Worm (Caenorhabditis elegans) whole organism, L1 larva: Measurements from ENCODE around the gene ccdc-55.

Source experiments
- C16A3.4 ChIP-seq: fragments of 150-350 bp; optimal IDR thresholded peaks from 2 replicates; lab custom pipeline; 2014; ENCODE audit warnings: missing biosample characterization, missing genetic modification characterization
- C34B4.2 ChIP-seq: sonication (generic microtip); optimal IDR thresholded peaks from 2 replicates; lab custom pipeline; 2017; ENCODE audit warnings: mild to moderate bottlenecking, missing genetic modification characterization, missing compliant biosample characterization
- F16B12.6 ChIP-seq: fragments of 150-350 bp; optimal IDR thresholded peaks from 2 replicates; lab custom pipeline; 2014; ENCODE audit warnings: missing biosample characterization, missing genetic modification characterization
- Y116A8C.19 ChIP-seq: sonication (generic microtip); optimal IDR thresholded peaks from 2 replicates; lab custom pipeline; 2016; ENCODE audit warnings: missing compliant biosample characterization, missing genetic modification characterization, borderline replicate concordance
- aha-1 ChIP-seq: fragments of 150-350 bp; optimal IDR thresholded peaks from 2 replicates; lab custom pipeline; 2014; ENCODE audit warnings: missing biosample characterization, missing genetic modification characterization
- blmp-1 ChIP-seq: fragments of 150-350 bp; optimal IDR thresholded peaks from 2 replicates; lab custom pipeline; 2014; ENCODE audit warnings: missing biosample characterization, missing genetic modification characterization
- ceh-8 ChIP-seq: fragments of 200-800 bp; sonication (Bioruptor generic); optimal IDR thresholded peaks from 2 replicates; lab custom pipeline; 2018; ENCODE audit warnings: mild to moderate bottlenecking, missing genetic modification characterization, moderate library complexity, missing compliant biosample characterization
- ceh-82 ChIP-seq, 3 experiments: fragments of 150-350 bp in 1 of 3; sonication (generic microtip) in 2 of 3; optimal IDR thresholded peaks; 2 replicates each; lab custom pipeline; 2014 to 2017; ENCODE audit warnings: missing biosample characterization in 3 of 3, missing genetic modification characterization in 3 of 3
- ceh-88 ChIP-seq: fragments of 200-800 bp; sonication (Bioruptor generic); IDR thresholded peaks from 2 replicates; pipeline ENCODE4 v1.3.6; 2022; ENCODE audit warnings: missing genetic modification characterization, missing compliant biosample characterization
- ceh-90 ChIP-seq: sonication (generic microtip); optimal IDR thresholded peaks from 2 replicates; lab custom pipeline; 2016; ENCODE audit warnings: missing genetic modification characterization, missing compliant biosample characterization
- dpl-1 ChIP-seq, 3 experiments: fragments of 150-350 bp in 2 of 3; sonication (generic microtip) in 1 of 3; optimal IDR thresholded peaks; 2 replicates each; lab custom pipeline; 2014 to 2017; ENCODE audit warnings: missing biosample characterization in 3 of 3, missing genetic modification characterization in 3 of 3, missing genetic modification reagents in 3 of 3
- dsc-1 ChIP-seq: sonication (generic microtip); optimal IDR thresholded peaks from 2 replicates; lab custom pipeline; 2016; ENCODE audit warnings: mild to moderate bottlenecking, missing genetic modification characterization, missing compliant biosample characterization
- efl-1 ChIP-seq, 4 experiments: fragments of 150-350 bp; optimal IDR thresholded peaks in 3 of 4; peaks in 1 of 4; 1 replicate in 1 of 4; 2 replicates in 3 of 4; lab custom pipeline; 2014; ENCODE audit warnings: missing biosample characterization in 2 of 4, missing genetic modification characterization in 2 of 4, missing genetic modification reagents in 2 of 4
- efl-3 ChIP-seq: fragments of 200-800 bp; sonication (Bioruptor generic); optimal IDR thresholded peaks from 2 replicates; lab custom pipeline; 2018; ENCODE audit warnings: mild to moderate bottlenecking, missing genetic modification characterization, missing compliant biosample characterization
- egl-27 ChIP-seq, 2 experiments: fragments of 150-350 bp in 1 of 2; sonication (generic microtip); optimal IDR thresholded peaks; 3 replicates each; lab custom pipeline; 2017 to 2018; ENCODE audit warnings: missing biosample characterization in 2 of 2, missing genetic modification characterization in 2 of 2, missing genetic modification reagents in 2 of 2
- elt-2 ChIP-seq: sonication (generic microtip); optimal IDR thresholded peaks from 2 replicates; lab custom pipeline; 2016; ENCODE audit warnings: missing genetic modification characterization, mild to moderate bottlenecking, inconsistent platforms, missing compliant biosample characterization, missing genetic modification reagents
- elt-3 ChIP-seq, 6 experiments: fragments of 150-350 bp in 1 of 6; sonication (generic microtip); optimal IDR thresholded peaks; 2 replicates each; lab custom pipeline; 2017 to 2018; ENCODE audit warnings: missing biosample characterization in 6 of 6, missing genetic modification characterization in 6 of 6, inconsistent platforms in 1 of 6
- ets-5 ChIP-seq: fragments of 200-800 bp; sonication (Bioruptor generic); IDR thresholded peaks from 2 replicates; pipeline ENCODE4 v1.3.6; 2022; ENCODE audit warnings: missing genetic modification characterization, missing compliant biosample characterization
- fkh-10 ChIP-seq: sonication (generic microtip); optimal IDR thresholded peaks from 2 replicates; lab custom pipeline; 2017; ENCODE audit warnings: missing biosample characterization, missing genetic modification reagents, missing genetic modification characterization
- fkh-8 ChIP-seq: sonication (generic microtip); optimal IDR thresholded peaks from 2 replicates; lab custom pipeline; 2016; ENCODE audit warnings: mild to moderate bottlenecking, missing genetic modification characterization, missing compliant biosample characterization
- grh-1 ChIP-seq: fragments of 200-800 bp; sonication (Bioruptor generic); IDR thresholded peaks from 2 replicates; pipeline ENCODE4 v1.3.6; 2022; ENCODE audit warnings: missing genetic modification reagents, missing genetic modification characterization, missing compliant biosample characterization
- hlh-17 ChIP-seq: fragments of 200-800 bp; sonication (Bioruptor generic); optimal IDR thresholded peaks from 2 replicates; lab custom pipeline; 2018; ENCODE audit warnings: missing genetic modification characterization, mild to moderate bottlenecking, missing compliant biosample characterization, moderate library complexity, borderline replicate concordance
- hlh-4 ChIP-seq: sonication (generic microtip); optimal IDR thresholded peaks from 2 replicates; lab custom pipeline; 2016; ENCODE audit warnings: mild to moderate bottlenecking, missing genetic modification characterization, missing compliant biosample characterization
- isw-1 ChIP-seq: fragments of 200-800 bp; sonication (Bioruptor generic); IDR thresholded peaks from 2 replicates; pipeline ENCODE4 v1.3.6; 2022; ENCODE audit warnings: missing genetic modification characterization, missing compliant biosample characterization
- lin-13 ChIP-seq: fragments of 150-350 bp; optimal IDR thresholded peaks from 2 replicates; lab custom pipeline; 2014; ENCODE audit warnings: missing biosample characterization, missing genetic modification reagents, missing genetic modification characterization
- lir-3 ChIP-seq: sonication (generic microtip); optimal IDR thresholded peaks from 2 replicates; lab custom pipeline; 2016; ENCODE audit warnings: mild to moderate bottlenecking, missing genetic modification characterization, moderate library complexity, missing compliant biosample characterization; ENCODE audit not compliant: poor library complexity
- mdl-1 ChIP-seq, 2 experiments: fragments of 150-350 bp; optimal IDR thresholded peaks; 2 replicates each; lab custom pipeline; 2014 to 2017; ENCODE audit warnings: missing biosample characterization in 2 of 2, missing genetic modification characterization in 2 of 2, inconsistent platforms in 1 of 2
- mef-2 ChIP-seq: fragments of 150-350 bp; optimal IDR thresholded peaks from 2 replicates; lab custom pipeline; 2014; ENCODE audit warnings: missing biosample characterization, missing genetic modification characterization
- mep-1 ChIP-seq: fragments of 150-350 bp; optimal IDR thresholded peaks from 2 replicates; lab custom pipeline; 2014; ENCODE audit warnings: missing biosample characterization, missing genetic modification characterization
- nhr-12 ChIP-seq: sonication (generic microtip); optimal IDR thresholded peaks from 2 replicates; lab custom pipeline; 2017; ENCODE audit warnings: missing biosample characterization, missing genetic modification characterization
- nhr-19 ChIP-seq: fragments of 200-800 bp; sonication (Bioruptor generic); conservative IDR thresholded peaks from 2 replicates; pipeline ENCODE4 v1.3.6; 2022; ENCODE audit warnings: missing genetic modification characterization, missing compliant biosample characterization
- nhr-237 ChIP-seq: fragments of 150-350 bp; optimal IDR thresholded peaks from 2 replicates; lab custom pipeline; 2014; ENCODE audit warnings: missing biosample characterization, missing genetic modification characterization
- nhr-47 ChIP-seq: sonication (generic microtip); optimal IDR thresholded peaks from 2 replicates; lab custom pipeline; 2016; ENCODE audit warnings: mild to moderate bottlenecking, missing genetic modification characterization, moderate library complexity, missing compliant biosample characterization
- nhr-71 ChIP-seq: sonication (generic microtip); optimal IDR thresholded peaks from 2 replicates; lab custom pipeline; 2016; ENCODE audit warnings: mild to moderate bottlenecking, missing genetic modification characterization, moderate library complexity, missing compliant biosample characterization
- nhr-76 ChIP-seq: sonication (generic microtip); optimal IDR thresholded peaks from 2 replicates; lab custom pipeline; 2017; ENCODE audit warnings: missing biosample characterization, missing genetic modification characterization
- nhr-77 ChIP-seq: fragments of 150-350 bp; optimal IDR thresholded peaks from 2 replicates; lab custom pipeline; 2014; ENCODE audit warnings: missing biosample characterization, missing genetic modification characterization
- nhr-90 ChIP-seq: sonication (generic microtip); optimal IDR thresholded peaks from 2 replicates; lab custom pipeline; 2016; ENCODE audit warnings: mild to moderate bottlenecking, missing genetic modification characterization, missing compliant biosample characterization; ENCODE audit not compliant: poor library complexity
- pag-3 ChIP-seq: sonication (generic microtip); optimal IDR thresholded peaks from 2 replicates; lab custom pipeline; 2017; ENCODE audit warnings: missing genetic modification characterization, mild to moderate bottlenecking, missing compliant biosample characterization, antibody characterized with exemption, borderline replicate concordance; ENCODE audit not compliant: insufficient read depth
- pax-3 ChIP-seq: fragments of 200-800 bp; sonication (Bioruptor generic); optimal IDR thresholded peaks from 2 replicates; lab custom pipeline; 2018; ENCODE audit warnings: mild to moderate bottlenecking, missing genetic modification characterization, moderate library complexity, missing compliant biosample characterization
- pqm-1 ChIP-seq: sonication (generic microtip); optimal IDR thresholded peaks from 3 replicates; lab custom pipeline; 2017; ENCODE audit warnings: missing biosample characterization, missing genetic modification characterization
- skn-1 ChIP-seq: fragments of 150-350 bp; optimal IDR thresholded peaks from 2 replicates; lab custom pipeline; 2014; ENCODE audit warnings: missing biosample characterization, missing genetic modification characterization
- sox-4 ChIP-seq: sonication (generic microtip); optimal IDR thresholded peaks from 2 replicates; lab custom pipeline; 2016; ENCODE audit warnings: missing genetic modification characterization, missing compliant biosample characterization
- swsn-7 ChIP-seq: sonication (generic microtip); optimal IDR thresholded peaks from 2 replicates; lab custom pipeline; 2016; ENCODE audit warnings: missing genetic modification characterization, missing compliant biosample characterization
- tbx-2 ChIP-seq: sonication (generic microtip); optimal IDR thresholded peaks from 2 replicates; lab custom pipeline; 2016; ENCODE audit warnings: missing genetic modification characterization, missing compliant biosample characterization
- tlp-1 ChIP-seq: fragments of 150-350 bp; optimal IDR thresholded peaks from 2 replicates; lab custom pipeline; 2014; ENCODE audit warnings: missing biosample characterization, missing genetic modification characterization
- unc-130 ChIP-seq: fragments of 150-350 bp; optimal IDR thresholded peaks from 2 replicates; lab custom pipeline; 2017; ENCODE audit warnings: missing biosample characterization, missing genetic modification characterization, inconsistent platforms
- unc-30 ChIP-seq: sonication (generic microtip); optimal IDR thresholded peaks from 2 replicates; lab custom pipeline; 2017; ENCODE audit warnings: missing biosample characterization, missing genetic modification characterization
- vab-15 ChIP-seq: sonication (generic microtip); optimal IDR thresholded peaks from 2 replicates; lab custom pipeline; 2017; ENCODE audit warnings: missing genotype, mild to moderate bottlenecking, missing genetic modification characterization, missing compliant biosample characterization
- zag-1 ChIP-seq: fragments of 150-350 bp; optimal IDR thresholded peaks from 2 replicates; lab custom pipeline; 2014; ENCODE audit warnings: missing biosample characterization, missing genetic modification characterization
- ztf-11 ChIP-seq, 2 experiments: sonication (generic microtip); optimal IDR thresholded peaks; 2 replicates each; lab custom pipeline; 2016 to 2017; ENCODE audit warnings: missing genetic modification characterization in 2 of 2, missing biosample characterization in 1 of 2, missing compliant biosample characterization in 1 of 2
- ztf-4 ChIP-seq: fragments of 150-350 bp; optimal IDR thresholded peaks from 2 replicates; lab custom pipeline; 2014; ENCODE audit warnings: missing biosample characterization, missing genetic modification characterization

ccdc-55 gene

ce11 chrIII:4196301-4196987 lies 27.9 kb upstream of the ccdc-55 start (continued):
- TF ChIP-seq nhr-12 (no peak), mep-1 (tag; lab: Kevin White, UChicago) (peak; percentile 56), tlp-1 (tag; lab: Kevin White, UChicago) (no peak), ceh-82 (tag; optimal IDR thresholded peaks at IDR 0.05; lab: Kevin White, UChicago) (peak; percentile 18 to 85 (median 30)), C34B4.2 (no peak), unc-30 (no peak), nhr-237 (tag; lab: Kevin White, UChicago) (no peak), elt-2 (tag; lab: Kevin White, UChicago) (no peak), ztf-4 (tag; lab: Kevin White, UChicago) (no peak), Y116A8C.19 (tag; lab: Kevin White, UChicago) (no peak), nhr-19 (GFP tag; lab: Robert Waterston, UW) (peak; percentile 56), pag-3 (tag; lab: Kevin White, UChicago) (no peak), unc-130 (tag; lab: Kevin White, UChicago) (no peak), fkh-8 (tag; lab: Kevin White, UChicago) (peak; percentile 85), ceh-8 (GFP tag; lab: Kevin White, UChicago) (no peak), vab-15 (tag; lab: Kevin White, UChicago) (no peak), nhr-90 (tag; lab: Kevin White, UChicago) (peak; percentile 19), ets-5 (GFP tag; lab: Robert Waterston, UW) (no peak), C16A3.4 (tag; lab: Kevin White, UChicago) (peak; percentile 21), hlh-4 (no peak), dpl-1 (GFP tag; optimal IDR thresholded peaks at IDR 0.05; lab: Kevin White, UChicago) (peak; percentile 47 to 71 (median 47)), dsc-1 (tag; lab: Kevin White, UChicago) (peak; percentile 40), mdl-1 (tag; optimal IDR thresholded peaks at IDR 0.05; lab: Kevin White, UChicago) (peak; percentile 63 to 90), nhr-47 (tag; lab: Kevin White, UChicago) (peak; percentile 66), nhr-77 (tag; lab: Kevin White, UChicago) (peak; percentile 2), ztf-11 (tag; optimal IDR thresholded peaks at IDR 0.05; lab: Kevin White, UChicago) (peak in 1 of 2 experiments; percentile 58), sox-4 (tag; lab: Kevin White, UChicago) (peak; percentile 15), tbx-2 (tag; lab: Kevin White, UChicago) (peak; percentile 65), blmp-1 (tag; lab: Kevin White, UChicago) (no peak), elt-3 (tag; optimal IDR thresholded peaks at IDR 0.05; lab: Kevin White, UChicago) (no peak), ceh-88 (peak; percentile 38; the same call in 1 of the 2 replicates), efl-1 (optimal IDR thresholded peaks at IDR 0.05; lab: Kevin White, UChicago) (peak; percentile 67 to 74), efl-1 (GFP tag; optimal IDR thresholded peaks at IDR 0.05 in 1 of 2; lab: Kevin White, UChicago) (peak; percentile 56 to 94), lir-3 (tag; lab: Kevin White, UChicago) (peak; percentile 88), zag-1 (tag; lab: Kevin White, UChicago) (no peak), pqm-1 (tag; lab: Kevin White, UChicago) (no peak), efl-3 (no peak), mef-2 (tag; lab: Kevin White, UChicago) (no peak), skn-1 (peak; percentile 75), F16B12.6 (tag; lab: Kevin White, UChicago) (peak; percentile 40), isw-1 (GFP tag; lab: Robert Waterston, UW) (peak; percentile 69), nhr-76 (tag; lab: Kevin White, UChicago) (no peak), swsn-7 (peak; percentile 55), hlh-17 (GFP tag; lab: Kevin White, UChicago) (no peak), pax-3 (tag; lab: Kevin White, UChicago) (peak; percentile 64), grh-1 (no peak), egl-27 (tag; optimal IDR thresholded peaks at IDR 0.05; lab: Kevin White, UChicago) (no peak), nhr-71 (peak; percentile 84), fkh-10 (GFP tag; lab: Kevin White, UChicago) (peak; percentile 42), ceh-90 (tag; lab: Kevin White, UChicago) (peak; percentile 82), aha-1 (no peak), lin-13 (no peak)
